Worm (Caenorhabditis elegans) whole organism, L1 larva: ENCODE data around the gene ZC487.1.
A peak's percentile ranks its signal among the peaks of the same experiment; 100 is the strongest.

Experiments used
- C04F5.9 ChIP-seq: sonication (generic microtip); optimal IDR thresholded peaks from 2 replicates; lab custom pipeline; 2016; ENCODE audit warnings: missing genetic modification characterization, missing compliant biosample characterization
- F16B12.6 ChIP-seq: fragments of 150-350 bp; optimal IDR thresholded peaks from 2 replicates; lab custom pipeline; 2014; ENCODE audit warnings: missing biosample characterization, missing genetic modification characterization
- alr-1 ChIP-seq: fragments of 200-800 bp; sonication (Bioruptor generic); optimal IDR thresholded peaks from 2 replicates; lab custom pipeline; 2018; ENCODE audit warnings: borderline replicate concordance, mild to moderate bottlenecking, missing genetic modification characterization, missing compliant biosample characterization
- ceh-63 ChIP-seq: fragments of 200-800 bp; sonication (Bioruptor generic); optimal IDR thresholded peaks from 2 replicates; lab custom pipeline; 2018; ENCODE audit warnings: mild to moderate bottlenecking, missing genetic modification characterization, missing compliant biosample characterization
- ces-1 ChIP-seq: fragments of 150-350 bp; optimal IDR thresholded peaks from 2 replicates; lab custom pipeline; 2014; ENCODE audit warnings: missing biosample characterization, missing genetic modification reagents, missing genetic modification characterization
- dsc-1 ChIP-seq: sonication (generic microtip); optimal IDR thresholded peaks from 2 replicates; lab custom pipeline; 2016; ENCODE audit warnings: mild to moderate bottlenecking, missing genetic modification characterization, missing compliant biosample characterization
- efl-1 ChIP-seq, 4 experiments: fragments of 150-350 bp; optimal IDR thresholded peaks in 3 of 4; peaks in 1 of 4; 1 replicate in 1 of 4; 2 replicates in 3 of 4; lab custom pipeline; 2014; ENCODE audit warnings: missing biosample characterization in 2 of 4, missing genetic modification characterization in 2 of 4, missing genetic modification reagents in 2 of 4
- egl-27 ChIP-seq, 2 experiments: fragments of 150-350 bp in 1 of 2; sonication (generic microtip); optimal IDR thresholded peaks; 3 replicates each; lab custom pipeline; 2017 to 2018; ENCODE audit warnings: missing biosample characterization in 2 of 2, missing genetic modification characterization in 2 of 2, missing genetic modification reagents in 2 of 2
- ets-5 ChIP-seq: fragments of 200-800 bp; sonication (Bioruptor generic); IDR thresholded peaks from 2 replicates; pipeline ENCODE4 v1.3.6; 2022; ENCODE audit warnings: missing genetic modification characterization, missing compliant biosample characterization
- fkh-10 ChIP-seq: sonication (generic microtip); optimal IDR thresholded peaks from 2 replicates; lab custom pipeline; 2017; ENCODE audit warnings: missing biosample characterization, missing genetic modification reagents, missing genetic modification characterization
- fkh-4 ChIP-seq: sonication (generic microtip); optimal IDR thresholded peaks from 2 replicates; lab custom pipeline; 2016; ENCODE audit warnings: missing compliant biosample characterization, missing genetic modification characterization, borderline replicate concordance
- fkh-8 ChIP-seq: sonication (generic microtip); optimal IDR thresholded peaks from 2 replicates; lab custom pipeline; 2016; ENCODE audit warnings: mild to moderate bottlenecking, missing genetic modification characterization, missing compliant biosample characterization
- fos-1 ChIP-seq: fragments of 150-350 bp; optimal IDR thresholded peaks from 2 replicates; lab custom pipeline; 2014; ENCODE audit warnings: missing biosample characterization, missing genetic modification characterization
- grh-1 ChIP-seq: fragments of 200-800 bp; sonication (Bioruptor generic); IDR thresholded peaks from 2 replicates; pipeline ENCODE4 v1.3.6; 2022; ENCODE audit warnings: missing genetic modification reagents, missing genetic modification characterization, missing compliant biosample characterization
- mab-9 ChIP-seq: fragments of 200-800 bp; sonication (Bioruptor generic); IDR thresholded peaks from 2 replicates; pipeline ENCODE4 v1.3.6; 2022; ENCODE audit warnings: missing genetic modification reagents, missing genetic modification characterization, missing compliant biosample characterization
- mef-2 ChIP-seq: fragments of 150-350 bp; optimal IDR thresholded peaks from 2 replicates; lab custom pipeline; 2014; ENCODE audit warnings: missing biosample characterization, missing genetic modification characterization
- nhr-19 ChIP-seq: fragments of 200-800 bp; sonication (Bioruptor generic); conservative IDR thresholded peaks from 2 replicates; pipeline ENCODE4 v1.3.6; 2022; ENCODE audit warnings: missing genetic modification characterization, missing compliant biosample characterization
- nhr-28 ChIP-seq: fragments of 150-350 bp; optimal IDR thresholded peaks from 2 replicates; lab custom pipeline; 2014; ENCODE audit warnings: missing biosample characterization, missing genetic modification characterization
- nhr-84 ChIP-seq: sonication (generic microtip); optimal IDR thresholded peaks from 2 replicates; lab custom pipeline; 2017; ENCODE audit warnings: missing biosample characterization, missing genetic modification characterization
- nhr-85 ChIP-seq: sonication (generic microtip); peaks from one replicate; lab custom pipeline; 2016; ENCODE audit warnings: missing genetic modification characterization, inconsistent platforms, missing compliant biosample characterization
- pag-3 ChIP-seq: sonication (generic microtip); optimal IDR thresholded peaks from 2 replicates; lab custom pipeline; 2017; ENCODE audit warnings: missing genetic modification characterization, mild to moderate bottlenecking, missing compliant biosample characterization, antibody characterized with exemption, borderline replicate concordance; ENCODE audit not compliant: insufficient read depth
- pax-3 ChIP-seq: fragments of 200-800 bp; sonication (Bioruptor generic); optimal IDR thresholded peaks from 2 replicates; lab custom pipeline; 2018; ENCODE audit warnings: mild to moderate bottlenecking, missing genetic modification characterization, moderate library complexity, missing compliant biosample characterization
- skn-1 ChIP-seq: fragments of 150-350 bp; optimal IDR thresholded peaks from 2 replicates; lab custom pipeline; 2014; ENCODE audit warnings: missing biosample characterization, missing genetic modification characterization
- sptf-1 ChIP-seq: fragments of 150-350 bp; optimal IDR thresholded peaks from 2 replicates; lab custom pipeline; 2014; ENCODE audit warnings: missing biosample characterization, missing genetic modification characterization
- tbx-2 ChIP-seq: sonication (generic microtip); optimal IDR thresholded peaks from 2 replicates; lab custom pipeline; 2016; ENCODE audit warnings: missing genetic modification characterization, missing compliant biosample characterization
- unc-130 ChIP-seq: fragments of 150-350 bp; optimal IDR thresholded peaks from 2 replicates; lab custom pipeline; 2017; ENCODE audit warnings: missing biosample characterization, missing genetic modification characterization, inconsistent platforms
- unc-30 ChIP-seq: sonication (generic microtip); optimal IDR thresholded peaks from 2 replicates; lab custom pipeline; 2017; ENCODE audit warnings: missing biosample characterization, missing genetic modification characterization
- unc-86 ChIP-seq: sonication (generic microtip); optimal IDR thresholded peaks from 2 replicates; lab custom pipeline; 2016; ENCODE audit warnings: missing genetic modification characterization, missing compliant biosample characterization
- xbp-1 ChIP-seq: sonication (generic microtip); optimal IDR thresholded peaks from 2 replicates; lab custom pipeline; 2016; ENCODE audit warnings: missing genetic modification characterization, missing compliant biosample characterization
- zip-4 ChIP-seq: fragments of 200-800 bp; sonication (Bioruptor generic); optimal IDR thresholded peaks from 2 replicates; lab custom pipeline; 2018; ENCODE audit warnings: mild to moderate bottlenecking, missing genetic modification characterization, moderate library complexity, missing compliant biosample characterization
- ztf-11 ChIP-seq, 2 experiments: sonication (generic microtip); optimal IDR thresholded peaks; 2 replicates each; lab custom pipeline; 2016 to 2017; ENCODE audit warnings: missing genetic modification characterization in 2 of 2, missing biosample characterization in 1 of 2, missing compliant biosample characterization in 1 of 2
- ztf-4 ChIP-seq: fragments of 150-350 bp; optimal IDR thresholded peaks from 2 replicates; lab custom pipeline; 2014; ENCODE audit warnings: missing biosample characterization, missing genetic modification characterization

ZC487.1 gene

ce11 chrV:6727222-6727621 lies at the start of gene ZC487.1:
Gene ZC487.1 (plus strand): TSS chrV:6727522.
- TF ChIP-seq efl-1 (optimal IDR thresholded peaks at IDR 0.05; lab: Kevin White, UChicago) = no peak
- TF ChIP-seq efl-1 (GFP tag; optimal IDR thresholded peaks at IDR 0.05 in 1 of 2; lab: Kevin White, UChicago) = no peak
- no peak for TF ChIP-seq ces-1 (GFP tag; lab: Kevin White, UChicago)
- TF ChIP-seq sptf-1 = no peak
- no peak for TF ChIP-seq ceh-63 (GFP tag; lab: Kevin White, UChicago)
- no peak for TF ChIP-seq nhr-28 (tag; lab: Kevin White, UChicago)
- TF ChIP-seq egl-27 (tag; optimal IDR thresholded peaks at IDR 0.05; lab: Kevin White, UChicago) = no peak
- no peak for TF ChIP-seq grh-1
- TF ChIP-seq unc-30 (tag; lab: Kevin White, UChicago) = no peak
- no peak for TF ChIP-seq mef-2
- TF ChIP-seq pax-3 (tag; lab: Kevin White, UChicago) = no peak
- TF ChIP-seq tbx-2 = no peak
- no peak for TF ChIP-seq fkh-4 (tag; lab: Kevin White, UChicago)

ce11 chrV:6681501-6681900 lies 45.8 kb upstream of the ZC487.1 start, which contains the start of gene egl-46:
Gene egl-46 (minus strand): TSS chrV:6681573.
- TF ChIP-seq skn-1 (tag; lab: Kevin White, UChicago) (no peak), fos-1 (tag; lab: Kevin White, UChicago) (no peak)

- TF ChIP-seq tbx-2 (peak; percentile 51), nhr-84 (tag; lab: Kevin White, UChicago) (no peak), fkh-8 (tag; lab: Kevin White, UChicago) (no peak), ztf-11 (tag; optimal IDR thresholded peaks at IDR 0.05; lab: Kevin White, UChicago) (peak in 1 of 2 experiments; percentile 84), unc-86 (tag; lab: Kevin White, UChicago) (peak; percentile 29), C04F5.9 (tag; lab: Kevin White, UChicago) (no peak)
Observed at ce11 chrV:6683282-6683681, 44.0 kb upstream of the ZC487.1 start.

ce11 chrV:6683740-6684139 lies 43.6 kb upstream of the ZC487.1 start:
- TF ChIP-seq sptf-1 = no peak
- no peak for TF ChIP-seq zip-4 (GFP tag; lab: Kevin White, UChicago)
- TF ChIP-seq ets-5 (GFP tag; lab: Robert Waterston, UW) = no peak
- no peak for TF ChIP-seq alr-1 (tag; lab: Kevin White, UChicago)
- no peak for TF ChIP-seq fkh-10 (GFP tag; lab: Kevin White, UChicago)
- TF ChIP-seq nhr-85 (tag; lab: Kevin White, UChicago) = no peak
- no peak for TF ChIP-seq xbp-1 (tag; lab: Kevin White, UChicago)
- no peak for TF ChIP-seq dsc-1 (tag; lab: Kevin White, UChicago)
- no peak for TF ChIP-seq fkh-8 (tag; lab: Kevin White, UChicago)

ce11 chrV:6684541-6684940 lies 42.8 kb upstream of the ZC487.1 start:
- TF ChIP-seq efl-1 (optimal IDR thresholded peaks at IDR 0.05; lab: Kevin White, UChicago) (no peak), efl-1 (GFP tag; optimal IDR thresholded peaks at IDR 0.05 in 1 of 2; lab: Kevin White, UChicago) (peak in 1 of 2 experiments; percentile 62), F16B12.6 (tag; lab: Kevin White, UChicago) (no peak)

- TF ChIP-seq unc-130 (tag; lab: Kevin White, UChicago) (no peak), pag-3 (tag; lab: Kevin White, UChicago) (no peak), nhr-19 (GFP tag; lab: Robert Waterston, UW) (no peak), ztf-4 (no peak), mab-9 (GFP tag; lab: Robert Waterston, UW) (no peak), ztf-11 (tag; optimal IDR thresholded peaks at IDR 0.05; lab: Kevin White, UChicago) (no peak)
Observed at ce11 chrV:6685499-6685898, 41.8 kb upstream of the ZC487.1 start.
